Fruit fly (Drosophila melanogaster): ENCODE data around the gene CG3819.

Gene CG3819

dm6 chr3L:18890283-18891175 is 31.4 kb downstream of the CG3819 start, which contains the start of gene CG3961 (continued):
- peak; percentile 43 for TF ChIP-seq Sry-δ (GFP tag; optimal IDR thresholded peaks at IDR 0.05)
- TF ChIP-seq Mad (GFP tag; optimal IDR thresholded peaks at IDR 0.05) = peak; percentile 91
- TF ChIP-seq zfh2 (GFP tag; optimal IDR thresholded peaks at IDR 0.05) = peak; percentile 52
- TF ChIP-seq HmgD (GFP tag; optimal IDR thresholded peaks at IDR 0.05) = peak; percentile 3
- peak; percentile 97 for TF ChIP-seq CG8290 (GFP tag; optimal IDR thresholded peaks at IDR 0.05)
- TF ChIP-seq CG8290 (tag; optimal IDR thresholded peaks at IDR 0.05) = peak; percentile 70 to 86
- no peak for TF ChIP-seq Neu2 (GFP tag; optimal IDR thresholded peaks at IDR 0.05; ENCODE audit: borderline replicate concordance)
- TF ChIP-seq CG32532 (GFP tag; IDR thresholded peaks at IDR 0.05) = peak; percentile 79
- peak; percentile 82 for TF ChIP-seq CG14441 (GFP tag; IDR thresholded peaks at IDR 0.05)
- peak; percentile 95 for TF ChIP-seq CG6854 (GFP tag; optimal IDR thresholded peaks at IDR 0.05)
- peak; percentile 63 for TF ChIP-seq CG1792 (GFP tag; optimal IDR thresholded peaks at IDR 0.05)
- peak; percentile 98 for TF ChIP-seq CG2875 (GFP tag; optimal IDR thresholded peaks at IDR 0.05)
- peak; percentile 79 for TF ChIP-seq E2f2 (GFP tag; IDR thresholded peaks at IDR 0.05)
- TF ChIP-seq Chrac-16 (GFP tag; optimal IDR thresholded peaks at IDR 0.05) = peak; percentile 96
- TF ChIP-seq scrt (GFP tag; optimal IDR thresholded peaks at IDR 0.05) = peak; percentile 91
- peak; percentile 94 for TF ChIP-seq Vsx1 (GFP tag; optimal IDR thresholded peaks at IDR 0.05)
- peak; percentile 91 for TF ChIP-seq Usf (GFP tag; optimal IDR thresholded peaks at IDR 0.05)
- peak; percentile 89 for TF ChIP-seq Atf6 (GFP tag; IDR thresholded peaks at IDR 0.05)
- TF ChIP-seq sens-2 (GFP tag; IDR thresholded peaks at IDR 0.05) = no peak; the same call in 1 of the 2 replicates
- TF ChIP-seq ham (GFP tag; IDR thresholded peaks at IDR 0.05) = 0 out of 2 replicates have a peak, but pooled peaks have one; percentile 36
- peak; percentile 83 for TF ChIP-seq pnt (GFP tag; optimal IDR thresholded peaks at IDR 0.05)
- peak; percentile 93 for TF ChIP-seq CG5180 (GFP tag; optimal IDR thresholded peaks at IDR 0.05)
- TF ChIP-seq CG16813 (GFP tag; IDR thresholded peaks at IDR 0.05; ENCODE audit: partially characterized antibody) = no peak
- peak; percentile 63 for TF ChIP-seq Dip3 (GFP tag; optimal IDR thresholded peaks at IDR 0.05)
- TF ChIP-seq Gug (GFP tag; IDR thresholded peaks at IDR 0.05) = peak; percentile 81
- peak in 1 of 2 experiments; percentile 72 for TF ChIP-seq crp (GFP tag; optimal IDR thresholded peaks at IDR 0.05)
- peak; percentile 92 for TF ChIP-seq lilli (GFP tag; optimal IDR thresholded peaks at IDR 0.05)
- peak; percentile 89 for TF ChIP-seq sisA (GFP tag; IDR thresholded peaks at IDR 0.05)
- peak; percentile 92 for TF ChIP-seq zf30C (GFP tag; optimal IDR thresholded peaks at IDR 0.05)
- TF ChIP-seq nerfin-2 (GFP tag; IDR thresholded peaks at IDR 0.05; ENCODE audit: partially characterized antibody) = 0 out of 2 replicates have a peak, but pooled peaks have one; percentile 16
- peak; percentile 97 for TF ChIP-seq CG9437 (GFP tag; optimal IDR thresholded peaks at IDR 0.05)
- peak; percentile 96 for TF ChIP-seq Fer1 (GFP tag; optimal IDR thresholded peaks at IDR 0.05)
- no peak for TF ChIP-seq gro (GFP tag; optimal IDR thresholded peaks at IDR 0.05)
- TF ChIP-seq otp (GFP tag; IDR thresholded peaks at IDR 0.05) = 0 out of 3 replicates have a peak, but pooled peaks have one; percentile 63
- peak; percentile 90 for TF ChIP-seq CG4617 (GFP tag; optimal IDR thresholded peaks at IDR 0.05; ENCODE audit: borderline replicate concordance)
- TF ChIP-seq nerfin-1 (tag; optimal IDR thresholded peaks at IDR 0.05) = peak; percentile 97
- TF ChIP-seq CG10274 (GFP tag; optimal IDR thresholded peaks at IDR 0.05) = peak; percentile 83
- TF ChIP-seq stc (GFP tag; IDR thresholded peaks at IDR 0.05) = peak; percentile 92
- peak; percentile 93 for TF ChIP-seq Dek (tag; optimal IDR thresholded peaks at IDR 0.05)
- TF ChIP-seq CG7372 (GFP tag; IDR thresholded peaks at IDR 0.05) = peak; percentile 89
- TF ChIP-seq Stat92E (GFP tag; optimal IDR thresholded peaks at IDR 0.05) = peak in 1 of 3 experiments; percentile 99
- TF ChIP-seq Max (GFP tag; optimal IDR thresholded peaks at IDR 0.05) = peak; percentile 96
- no peak for TF ChIP-seq hth (optimal IDR thresholded peaks at IDR 0.05)
- TF ChIP-seq ems (GFP tag; optimal IDR thresholded peaks at IDR 0.05) = peak; percentile 86
- peak; percentile 81 for TF ChIP-seq CG10959 (GFP tag; IDR thresholded peaks at IDR 0.05)
- TF ChIP-seq CG6683 (GFP tag; optimal IDR thresholded peaks at IDR 0.05) = peak; percentile 95
- TF ChIP-seq CG18262 (tag; optimal IDR thresholded peaks at IDR 0.05) = peak; percentile 100
- peak; percentile 78 for TF ChIP-seq CG13624 (GFP tag; optimal IDR thresholded peaks at IDR 0.05)

Measured in whole organism, embryonic.